Worm (Caenorhabditis elegans) whole organism, L1 larva: Measurements from ENCODE around the gene T10B5.4.

Experiments used
- ceh-88 ChIP-seq: fragments of 200-800 bp; sonication (Bioruptor generic); IDR thresholded peaks from 2 replicates; pipeline ENCODE4 v1.3.6; 2022; ENCODE audit warnings: missing genetic modification characterization, missing compliant biosample characterization
- fkh-4 ChIP-seq: sonication (generic microtip); optimal IDR thresholded peaks from 2 replicates; lab custom pipeline; 2016; ENCODE audit warnings: missing compliant biosample characterization, missing genetic modification characterization, borderline replicate concordance
- lin-39 ChIP-seq: fragments of 150-350 bp; optimal IDR thresholded peaks from 2 replicates; lab custom pipeline; 2014; ENCODE audit warnings: missing biosample characterization, missing genetic modification reagents, missing genetic modification characterization
- nhr-84 ChIP-seq: sonication (generic microtip); optimal IDR thresholded peaks from 2 replicates; lab custom pipeline; 2017; ENCODE audit warnings: missing biosample characterization, missing genetic modification characterization
- pqm-1 ChIP-seq: sonication (generic microtip); optimal IDR thresholded peaks from 3 replicates; lab custom pipeline; 2017; ENCODE audit warnings: missing biosample characterization, missing genetic modification characterization

DNA sequence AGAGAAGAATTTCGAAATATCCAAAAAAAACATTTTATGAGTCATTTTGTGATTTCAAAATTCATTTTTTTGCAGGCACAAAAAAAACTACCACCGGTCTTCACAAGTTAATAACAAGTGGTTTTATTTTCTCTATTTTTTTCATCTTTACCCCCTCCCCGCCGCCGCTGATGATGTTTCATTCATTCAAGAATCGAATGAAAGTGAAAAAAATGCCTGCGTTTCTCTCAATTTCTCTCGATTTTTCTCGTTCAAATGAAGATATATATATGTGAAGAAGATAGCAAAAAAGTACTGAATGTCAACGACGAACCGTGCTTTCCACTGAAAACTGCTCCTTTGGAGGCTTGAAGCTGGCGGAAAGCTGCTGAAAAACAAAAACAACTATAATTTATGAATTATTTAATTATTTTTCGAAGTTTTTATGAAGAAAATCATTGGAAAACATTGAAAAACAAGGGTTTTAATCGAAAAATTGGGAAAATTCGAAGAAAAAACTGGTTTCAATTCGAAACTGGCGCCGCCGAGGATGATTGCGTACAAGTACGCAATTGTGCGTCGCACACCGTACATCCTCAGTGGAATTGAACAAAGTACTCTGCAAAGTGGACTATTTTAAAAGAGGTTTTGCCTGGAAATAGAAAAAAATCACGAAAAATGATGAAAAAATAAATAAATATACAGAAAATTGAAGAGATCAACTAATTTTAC, 21.1 kb upstream of the T10B5.4 start, which contains the start of gene zig-11:
- TF ChIP-seq fkh-4 (tag; lab: Kevin White, UChicago) (no peak), ceh-88 (GFP tag; lab: Robert Waterston, UW) (no peak), nhr-84 (tag; lab: Kevin White, UChicago) (no peak), pqm-1 (tag; lab: Kevin White, UChicago) (no peak), lin-39 (tag; lab: Kevin White, UChicago) (no peak)
